Fruit fly (Drosophila melanogaster) whole organism, embryonic: Measurements from ENCODE around the gene Pi3K21B.

Source experiments
- B-H1 ChIP-seq: fragments of 200-800 bp; sonication (Bioruptor generic); IDR thresholded peaks from 3 replicates; pipeline ENCODE4 v1.3.6; 2022; ENCODE audit warnings: missing biosample characterization, missing genetic modification characterization
- Bdp1 ChIP-seq: fragments of 200-800 bp; sonication (Bioruptor generic); optimal IDR thresholded peaks from 3 replicates; lab custom pipeline; 2016; ENCODE audit warnings: missing biosample characterization, missing genetic modification characterization
- Bgb ChIP-seq: fragments of 200-800 bp; sonication (Bioruptor generic); IDR thresholded peaks from 2 replicates; pipeline ENCODE4 v1.3.6; 2022; ENCODE audit warnings: missing biosample characterization, missing genetic modification characterization; ENCODE audit not compliant: partially characterized antibody
- CG12744 ChIP-seq: fragments of 200-800 bp; sonication (Bioruptor generic); optimal IDR thresholded peaks from 2 replicates; lab custom pipeline; 2016; ENCODE audit warnings: missing biosample characterization, missing genetic modification characterization
- CG13624 ChIP-seq: fragments of 200-800 bp; sonication (Bioruptor generic); optimal IDR thresholded peaks from 2 replicates; lab custom pipeline; 2016; ENCODE audit warnings: missing biosample characterization, missing genetic modification characterization
- CG13775 ChIP-seq: fragments of 200-800 bp; sonication (Bioruptor generic); optimal IDR thresholded peaks from 3 replicates; lab custom pipeline; 2017; ENCODE audit warnings: missing biosample characterization, mild to moderate bottlenecking, missing genetic modification characterization
- CG14050 ChIP-seq: fragments of 200-800 bp; sonication (Bioruptor generic); IDR thresholded peaks from 3 replicates; pipeline ENCODE4 v1.3.6; 2022; ENCODE audit warnings: missing biosample characterization, missing genetic modification characterization
- CG15011 ChIP-seq: fragments of 200-800 bp; sonication (Bioruptor generic); optimal IDR thresholded peaks from 3 replicates; lab custom pipeline; 2018; ENCODE audit warnings: missing biosample characterization, mild to moderate bottlenecking, missing genetic modification characterization
- CG15514 ChIP-seq: fragments of 200-800 bp; sonication (Bioruptor generic); optimal IDR thresholded peaks from 3 replicates; lab custom pipeline; 2017; ENCODE audit warnings: missing biosample characterization, missing genetic modification characterization, mild to moderate bottlenecking, moderate library complexity, missing genetic modification reagents
- CG16813 ChIP-seq: fragments of 200-800 bp; sonication (Bioruptor generic); IDR thresholded peaks from 3 replicates; pipeline ENCODE4 v1.3.6; 2022; ENCODE audit warnings: missing biosample characterization, missing genetic modification characterization; ENCODE audit not compliant: partially characterized antibody
- CG16863 ChIP-seq: fragments of 200-800 bp; sonication (Bioruptor generic); optimal IDR thresholded peaks from 3 replicates; lab custom pipeline; 2016; ENCODE audit warnings: missing biosample characterization, missing genetic modification characterization
- CG2202 ChIP-seq: fragments of 200-800 bp; sonication (Bioruptor generic); optimal IDR thresholded peaks from 2 replicates; lab custom pipeline; 2018; ENCODE audit warnings: missing biosample characterization, mild to moderate bottlenecking, missing genetic modification characterization
- CG32532 ChIP-seq: fragments of 200-800 bp; sonication (Bioruptor generic); IDR thresholded peaks from 2 replicates; pipeline ENCODE4 v1.3.6; 2022; ENCODE audit warnings: missing biosample characterization, missing genetic modification characterization
- CG34422 ChIP-seq: fragments of 200-800 bp; sonication (Bioruptor generic); IDR thresholded peaks from 3 replicates; pipeline ENCODE4 v1.3.6; 2022; ENCODE audit warnings: missing biosample characterization, missing genetic modification characterization
- CG43689 ChIP-seq: fragments of 200-800 bp; sonication (Bioruptor generic); IDR thresholded peaks from 2 replicates; pipeline ENCODE4 v1.3.6; 2022; ENCODE audit warnings: missing biosample characterization, missing genetic modification characterization
- CG4404 ChIP-seq: fragments of 200-800 bp; sonication (Bioruptor generic); IDR thresholded peaks from 2 replicates; pipeline ENCODE4 v1.3.6; 2022; ENCODE audit warnings: missing biosample characterization, missing genetic modification characterization
- CG6254 ChIP-seq: fragments of 200-800 bp; sonication (Bioruptor generic); optimal IDR thresholded peaks from 3 replicates; lab custom pipeline; 2017; ENCODE audit warnings: mild to moderate bottlenecking, missing biosample characterization, missing genetic modification reagents, missing genetic modification characterization
- CG6765 ChIP-seq: fragments of 200-800 bp; sonication (Bioruptor generic); optimal IDR thresholded peaks from 3 replicates; lab custom pipeline; 2017; ENCODE audit warnings: missing biosample characterization, mild to moderate bottlenecking, missing genetic modification characterization
- CG7963 ChIP-seq: fragments of 200-800 bp; sonication (Bioruptor generic); IDR thresholded peaks from 3 replicates; pipeline ENCODE4 v1.3.6; 2022; ENCODE audit warnings: missing biosample characterization, missing genetic modification characterization; ENCODE audit not compliant: partially characterized antibody
- Deaf1 ChIP-seq: fragments of 200-800 bp; optimal IDR thresholded peaks from 3 replicates; lab custom pipeline; 2019; ENCODE audit warnings: missing biosample characterization, mild to moderate bottlenecking, missing genetic modification characterization, moderate library complexity
- Dll ChIP-seq: fragments of 200-800 bp; sonication (Bioruptor generic); IDR thresholded peaks from 4 replicates; pipeline ENCODE4 v1.3.6; 2022; ENCODE audit warnings: missing biosample characterization, missing genetic modification characterization; ENCODE audit not compliant: partially characterized antibody
- Fer1 ChIP-seq: fragments of 200-800 bp; sonication (Bioruptor generic); optimal IDR thresholded peaks from 2 replicates; lab custom pipeline; 2017; ENCODE audit warnings: missing biosample characterization, mild to moderate bottlenecking, missing genetic modification characterization
- GATAe ChIP-seq: fragments of 200-800 bp; sonication (Bioruptor generic); conservative IDR thresholded peaks from 2 replicates; pipeline ENCODE4 v1.3.6; 2022; ENCODE audit warnings: missing biosample characterization, missing genetic modification characterization
- Hey ChIP-seq: fragments of 200-800 bp; sonication (Bioruptor generic); optimal IDR thresholded peaks from 3 replicates; lab custom pipeline; 2018; ENCODE audit warnings: missing biosample characterization, mild to moderate bottlenecking, missing genetic modification characterization
- Mad ChIP-seq: fragments of 200-800 bp; sonication (Bioruptor generic); optimal IDR thresholded peaks from 2 replicates; lab custom pipeline; 2016; ENCODE audit warnings: missing biosample characterization, missing genetic modification characterization
- Mes4 ChIP-seq: fragments of 200-800 bp; sonication (Bioruptor generic); optimal IDR thresholded peaks from 2 replicates; lab custom pipeline; 2016; ENCODE audit warnings: missing biosample characterization, missing genetic modification characterization
- NK7.1 ChIP-seq: fragments of 200-800 bp; sonication (Bioruptor generic); optimal IDR thresholded peaks from 3 replicates; lab custom pipeline; 2016; ENCODE audit warnings: missing biosample characterization, missing genetic modification characterization
- Nf-YC ChIP-seq: fragments of 200-800 bp; optimal IDR thresholded peaks from 3 replicates; lab custom pipeline; 2019; ENCODE audit warnings: missing biosample characterization, mild to moderate bottlenecking, missing genetic modification characterization, moderate library complexity
- abd-A ChIP-seq: fragments of 200-800 bp; sonication (Bioruptor generic); optimal IDR thresholded peaks from 3 replicates; lab custom pipeline; 2019; ENCODE audit warnings: missing biosample characterization, mild to moderate bottlenecking, missing genetic modification characterization, moderate library complexity
- ash1 ChIP-seq: fragments of 200-800 bp; sonication (Bioruptor generic); optimal IDR thresholded peaks from 2 replicates; lab custom pipeline; 2018; ENCODE audit warnings: missing biosample characterization, mild to moderate bottlenecking, missing genetic modification characterization
- bab2 ChIP-seq: fragments of 200-800 bp; sonication (Bioruptor generic); optimal IDR thresholded peaks from 2 replicates; lab custom pipeline; 2016; ENCODE audit warnings: missing biosample characterization, missing genetic modification characterization
- croc ChIP-seq: fragments of 200-800 bp; sonication (Bioruptor generic); conservative IDR thresholded peaks from 3 replicates; pipeline ENCODE4 v1.3.6; 2022; ENCODE audit warnings: missing biosample characterization, missing genetic modification characterization
- cwo ChIP-seq: fragments of 200-800 bp; sonication (Bioruptor generic); optimal IDR thresholded peaks from 3 replicates; lab custom pipeline; 2017; ENCODE audit warnings: missing biosample characterization, missing genetic modification characterization, mild to moderate bottlenecking, moderate library complexity, missing genetic modification reagents
- ewg ChIP-seq: fragments of 200-800 bp; sonication (Bioruptor generic); optimal IDR thresholded peaks from 3 replicates; lab custom pipeline; 2017; ENCODE audit warnings: mild to moderate bottlenecking, missing biosample characterization, missing genetic modification reagents, missing genetic modification characterization
- exex ChIP-seq: fragments of 200-800 bp; sonication (Bioruptor generic); optimal IDR thresholded peaks from 4 replicates; lab custom pipeline; 2018; ENCODE audit warnings: missing biosample characterization, mild to moderate bottlenecking, missing genetic modification characterization, moderate library complexity
- gcm ChIP-seq: fragments of 200-800 bp; sonication (Bioruptor generic); optimal IDR thresholded peaks from 2 replicates; lab custom pipeline; 2019; ENCODE audit warnings: missing biosample characterization, mild to moderate bottlenecking, missing genetic modification characterization, moderate library complexity
- gem ChIP-seq: fragments of 200-800 bp; sonication (Bioruptor generic); optimal IDR thresholded peaks from 2 replicates; lab custom pipeline; 2019; ENCODE audit warnings: missing biosample characterization, mild to moderate bottlenecking, missing genetic modification characterization, moderate library complexity
- gro ChIP-seq: fragments of 200-800 bp; sonication (Bioruptor generic); optimal IDR thresholded peaks from 2 replicates; lab custom pipeline; 2016; ENCODE audit warnings: missing biosample characterization, missing genetic modification characterization
- kah ChIP-seq: fragments of 200-800 bp; sonication (Bioruptor generic); optimal IDR thresholded peaks from 2 replicates; lab custom pipeline; 2018; ENCODE audit warnings: missing biosample characterization, mild to moderate bottlenecking, missing genetic modification characterization
- ken ChIP-seq: fragments of 200-800 bp; sonication (Bioruptor generic); IDR thresholded peaks from 3 replicates; pipeline ENCODE4 v1.3.6; 2022; ENCODE audit warnings: missing biosample characterization, missing genetic modification characterization
- lilli ChIP-seq: fragments of 200-800 bp; sonication (Bioruptor generic); optimal IDR thresholded peaks from 3 replicates; lab custom pipeline; 2016; ENCODE audit warnings: missing biosample characterization, missing genetic modification characterization
- lmd ChIP-seq: fragments of 200-800 bp; sonication (Bioruptor generic); IDR thresholded peaks from 2 replicates; pipeline ENCODE4 v1.3.6; 2022; ENCODE audit warnings: missing biosample characterization, missing genetic modification characterization
- onecut ChIP-seq: fragments of 200-800 bp; sonication (Bioruptor generic); IDR thresholded peaks from 2 replicates; pipeline ENCODE4 v1.3.6; 2022; ENCODE audit warnings: missing biosample characterization, missing genetic modification characterization
- pros ChIP-seq: fragments of 200-800 bp; sonication (Bioruptor generic); optimal IDR thresholded peaks from 3 replicates; lab custom pipeline; 2019; ENCODE audit warnings: missing biosample characterization, mild to moderate bottlenecking, missing genetic modification characterization, moderate library complexity
- sc ChIP-seq, 3 experiments: fragments of >200 bp in 2 of 3; fragments of 200-800 bp in 1 of 3; sonication (Bioruptor generic) in 1 of 3; optimal IDR thresholded peaks; 2 replicates in 2 of 3; 3 replicates in 1 of 3; lab custom pipeline; 2017; ENCODE audit warnings: mild to moderate bottlenecking in 1 of 3, missing biosample characterization in 1 of 3, missing genetic modification characterization in 1 of 3, missing genetic modification reagents in 1 of 3
- scrt ChIP-seq: fragments of 200-800 bp; sonication (Bioruptor generic); optimal IDR thresholded peaks from 2 replicates; lab custom pipeline; 2018; ENCODE audit warnings: missing biosample characterization, mild to moderate bottlenecking, missing genetic modification characterization, moderate library complexity
- sna ChIP-seq: fragments of 200-800 bp; sonication (Bioruptor generic); IDR thresholded peaks from 2 replicates; pipeline ENCODE4 v1.3.6; 2022; ENCODE audit warnings: missing biosample characterization, missing genetic modification characterization; ENCODE audit not compliant: partially characterized antibody
- so ChIP-seq: fragments of 200-800 bp; sonication (Bioruptor generic); IDR thresholded peaks from 3 replicates; pipeline ENCODE4 v1.3.6; 2022; ENCODE audit warnings: missing biosample characterization, missing genetic modification characterization
- twi ChIP-seq: fragments of 200-800 bp; optimal IDR thresholded peaks from 2 replicates; lab custom pipeline; 2019; ENCODE audit warnings: missing biosample characterization, mild to moderate bottlenecking, missing genetic modification characterization, moderate library complexity
- z ChIP-seq: fragments of 200-800 bp; sonication (Bioruptor generic); IDR thresholded peaks from 3 replicates; pipeline ENCODE4 v1.3.6; 2022; ENCODE audit warnings: missing biosample characterization, missing genetic modification characterization

Gene Pi3K21B

dm6 chr2L:291657-292056, 6.0 kb upstream of the Pi3K21B start, which contains the start of gene CG3625 (continued):
- TF ChIP-seq Mad (no peak), NK7.1 (GFP tag; lab: Kevin White, UChicago) (no peak), CG6765 (GFP tag; lab: Kevin White, UChicago) (no peak), ash1 (no peak), CG16813 (no peak), CG32532 (GFP tag; lab: Robert Waterston, UW) (0 out of 2 replicates have a peak, but pooled peaks have one; percentile 21), CG43689 (GFP tag; lab: Robert Waterston, UW) (no peak), CG14050 (GFP tag; lab: Robert Waterston, UW) (no peak), Mes4 (GFP tag; lab: Kevin White, UChicago) (no peak), ewg (GFP tag; lab: Kevin White, UChicago) (peak; percentile 67), gem (no peak), CG34422 (no peak), twi (no peak), CG12744 (GFP tag; lab: Kevin White, UChicago) (no peak), so (GFP tag; lab: Robert Waterston, UW) (no peak), z (GFP tag; lab: Robert Waterston, UW) (0 out of 3 replicates have a peak, but pooled peaks have one; percentile 8), CG7963 (GFP tag; lab: Robert Waterston, UW) (no peak), cwo (GFP tag; lab: Kevin White, UChicago) (no peak), CG16863 (GFP tag; lab: Kevin White, UChicago) (no peak), gro (GFP tag; lab: Kevin White, UChicago) (no peak), lilli (GFP tag; lab: Kevin White, UChicago) (no peak), croc (no peak), CG2202 (tag; lab: Kevin White, UChicago) (no peak), CG13624 (GFP tag; lab: Kevin White, UChicago) (no peak), Deaf1 (tag; lab: Kevin White, UChicago) (peak; percentile 86), gcm (no peak), abd-A (peak; percentile 69), kah (GFP tag; lab: Kevin White, UChicago) (no peak), onecut (GFP tag; lab: Robert Waterston, UW) (no peak), sc (optimal IDR thresholded peaks at IDR 0.05; lab: Kevin White, UChicago) (no peak), sc (GFP tag; optimal IDR thresholded peaks at IDR 0.05; lab: Kevin White, UChicago) (no peak), Nf-YC (tag; lab: Kevin White, UChicago) (peak; percentile 49), B-H1 (GFP tag; lab: Robert Waterston, UW) (no peak), sna (GFP tag; lab: Robert Waterston, UW) (peak; percentile 10; the same call in 1 of the 2 replicates), ken (GFP tag; lab: Robert Waterston, UW) (0 out of 3 replicates have a peak, but pooled peaks have one; percentile 29), scrt (GFP tag; lab: Kevin White, UChicago) (peak; percentile 66), Dll (GFP tag; lab: Robert Waterston, UW) (no peak), bab2 (GFP tag; lab: Kevin White, UChicago) (no peak), CG4404 (no peak), CG15011 (no peak), pros (GFP tag; lab: Kevin White, UChicago) (no peak), Bgb (GFP tag; lab: Robert Waterston, UW) (peak; percentile 24; the same call in 1 of the 2 replicates), lmd (GFP tag; lab: Robert Waterston, UW) (0 out of 2 replicates have a peak, but pooled peaks have one; percentile 9), exex (tag; lab: Kevin White, UChicago) (no peak), CG15514 (GFP tag; lab: Kevin White, UChicago) (peak; percentile 22), CG13775 (GFP tag; lab: Kevin White, UChicago) (no peak), Fer1 (GFP tag; lab: Kevin White, UChicago) (no peak), GATAe (GFP tag; lab: Robert Waterston, UW) (no peak), Hey (tag; lab: Kevin White, UChicago) (no peak), CG6254 (GFP tag; lab: Kevin White, UChicago) (no peak), Bdp1 (no peak)
